Worm (Caenorhabditis elegans) whole organism, L2 larva: ENCODE measurements around the gene F48E8.4.
A peak's percentile ranks its signal among the peaks of the same experiment; 100 is the strongest.

ENCODE experiments used
- C34F6.9 ChIP-seq: fragments of 150-350 bp; optimal IDR thresholded peaks from 2 replicates; lab custom pipeline; 2014; ENCODE audit warnings: missing biosample characterization, missing genetic modification characterization
- F13H6.1 ChIP-seq: sonication (generic microtip); optimal IDR thresholded peaks from 2 replicates; lab custom pipeline; 2016; ENCODE audit warnings: missing genetic modification characterization, missing compliant biosample characterization
- R02D3.7 ChIP-seq: fragments of 150-350 bp; optimal IDR thresholded peaks from 2 replicates; lab custom pipeline; 2014; ENCODE audit warnings: missing biosample characterization, missing genetic modification characterization
- Y55F3AM.14 ChIP-seq: fragments of 200-800 bp; sonication (Bioruptor generic); optimal IDR thresholded peaks from 2 replicates; lab custom pipeline; 2018; ENCODE audit warnings: mild to moderate bottlenecking, missing genetic modification characterization, missing compliant biosample characterization
- ZK546.5 ChIP-seq: sonication (generic microtip); optimal IDR thresholded peaks from 2 replicates; lab custom pipeline; 2017; ENCODE audit warnings: missing biosample characterization, missing genetic modification characterization
- alr-1 ChIP-seq: fragments of 150-350 bp; optimal IDR thresholded peaks from 2 replicates; lab custom pipeline; 2014; ENCODE audit warnings: missing biosample characterization, missing genetic modification characterization
- ama-1 ChIP-seq: fragments of 150-350 bp; optimal IDR thresholded peaks from 2 replicates; lab custom pipeline; 2018; ENCODE audit warnings: inconsistent platforms
- blmp-1 ChIP-seq: sonication (generic microtip); optimal IDR thresholded peaks from 2 replicates; lab custom pipeline; 2017; ENCODE audit warnings: missing genetic modification characterization, mild to moderate bottlenecking, missing compliant biosample characterization, antibody characterized with exemption, moderate library complexity; ENCODE audit not compliant: insufficient read depth
- ceh-16 ChIP-seq: fragments of 150-350 bp; optimal IDR thresholded peaks from 2 replicates; lab custom pipeline; 2014; ENCODE audit warnings: missing biosample characterization, missing genetic modification characterization
- ceh-82 ChIP-seq: fragments of 150-350 bp; optimal IDR thresholded peaks from 2 replicates; lab custom pipeline; 2014; ENCODE audit warnings: missing biosample characterization, missing genetic modification characterization
- crh-2 ChIP-seq: sonication (generic microtip); optimal IDR thresholded peaks from 2 replicates; lab custom pipeline; 2017; ENCODE audit warnings: missing biosample characterization, missing genetic modification characterization
- dmd-4 ChIP-seq: sonication (generic microtip); optimal IDR thresholded peaks from 2 replicates; lab custom pipeline; 2017; ENCODE audit warnings: missing biosample characterization, missing genetic modification characterization
- egl-27 ChIP-seq: sonication (generic microtip); optimal IDR thresholded peaks from 3 replicates; lab custom pipeline; 2017; ENCODE audit warnings: missing biosample characterization, missing genetic modification reagents, missing genetic modification characterization
- elt-1 ChIP-seq: fragments of 150-350 bp; optimal IDR thresholded peaks from 2 replicates; lab custom pipeline; 2014; ENCODE audit warnings: missing biosample characterization, missing genetic modification characterization
- fos-1 ChIP-seq: fragments of 150-350 bp; optimal IDR thresholded peaks from 2 replicates; lab custom pipeline; 2014; ENCODE audit warnings: missing biosample characterization, missing genetic modification characterization
- gmeb-1 ChIP-seq: fragments of 150-350 bp; optimal IDR thresholded peaks from 2 replicates; lab custom pipeline; 2014; ENCODE audit warnings: missing biosample characterization, missing genetic modification characterization
- lin-11 ChIP-seq: fragments of 150-350 bp; sonication (generic microtip); optimal IDR thresholded peaks from 2 replicates; lab custom pipeline; 2014; ENCODE audit warnings: missing biosample characterization, missing genetic modification characterization, inconsistent platforms, mixed read lengths
- lin-39 ChIP-seq: fragments of 150-350 bp; optimal IDR thresholded peaks from 2 replicates; lab custom pipeline; 2014; ENCODE audit warnings: missing biosample characterization, missing genetic modification reagents, missing genetic modification characterization
- lsy-2 ChIP-seq, 2 experiments: fragments of 150-350 bp in 1 of 2; sonication (generic microtip) in 1 of 2; optimal IDR thresholded peaks; 2 replicates each; lab custom pipeline; 2014 to 2017; ENCODE audit warnings: missing biosample characterization in 2 of 2, missing genetic modification characterization in 2 of 2
- mab-5 ChIP-seq: fragments of 150-350 bp; optimal IDR thresholded peaks from 2 replicates; lab custom pipeline; 2014; ENCODE audit warnings: missing biosample characterization, missing genetic modification characterization
- mbf-1 ChIP-seq: sonication (generic microtip); optimal IDR thresholded peaks from 2 replicates; lab custom pipeline; 2017; ENCODE audit warnings: missing biosample characterization, missing genetic modification characterization
- nhr-10 ChIP-seq: sonication (generic microtip); optimal IDR thresholded peaks from 2 replicates; lab custom pipeline; 2017; ENCODE audit warnings: missing biosample characterization, missing genetic modification characterization
- nhr-11 ChIP-seq: fragments of 150-350 bp; optimal IDR thresholded peaks from 2 replicates; lab custom pipeline; 2014; ENCODE audit warnings: missing biosample characterization, missing genetic modification characterization
- nhr-129 ChIP-seq: fragments of 150-350 bp; optimal IDR thresholded peaks from 2 replicates; lab custom pipeline; 2014; ENCODE audit warnings: missing biosample characterization, missing genetic modification characterization
- nhr-21 ChIP-seq: fragments of 150-350 bp; optimal IDR thresholded peaks from 2 replicates; lab custom pipeline; 2014; ENCODE audit warnings: missing biosample characterization, missing genetic modification characterization
- nhr-23 ChIP-seq: fragments of 150-350 bp; optimal IDR thresholded peaks from 2 replicates; lab custom pipeline; 2014; ENCODE audit warnings: missing biosample characterization, missing genetic modification reagents, missing genetic modification characterization
- nhr-25 ChIP-seq: fragments of 150-350 bp; sonication (generic microtip); optimal IDR thresholded peaks from 3 replicates; lab custom pipeline; 2014; ENCODE audit warnings: missing biosample characterization, missing genetic modification characterization
- nhr-77 ChIP-seq: fragments of 150-350 bp; optimal IDR thresholded peaks from 2 replicates; lab custom pipeline; 2014; ENCODE audit warnings: missing biosample characterization, missing genetic modification characterization
- peb-1 ChIP-seq: fragments of 150-350 bp; optimal IDR thresholded peaks from 2 replicates; lab custom pipeline; 2014; ENCODE audit warnings: missing biosample characterization, missing genetic modification characterization
- sem-4 ChIP-seq: fragments of 150-350 bp; optimal IDR thresholded peaks from 2 replicates; lab custom pipeline; 2014; ENCODE audit warnings: missing biosample characterization, missing genetic modification reagents, missing genetic modification characterization
- skn-1 ChIP-seq: sonication (generic microtip); optimal IDR thresholded peaks from 2 replicates; lab custom pipeline; 2017; ENCODE audit warnings: missing biosample characterization, missing genetic modification characterization
- sma-3 ChIP-seq: sonication (generic microtip); optimal IDR thresholded peaks from 2 replicates; lab custom pipeline; 2016; ENCODE audit warnings: missing genetic modification reagents, missing genetic modification characterization, missing compliant biosample characterization
- sma-9 ChIP-seq, 2 experiments: fragments of 150-350 bp in 1 of 2; sonication (generic microtip) in 1 of 2; optimal IDR thresholded peaks; 2 replicates each; lab custom pipeline; 2014 to 2016; ENCODE audit warnings: missing genetic modification characterization in 2 of 2, mild to moderate bottlenecking in 1 of 2, missing biosample characterization in 1 of 2, missing compliant biosample characterization in 1 of 2, missing genetic modification reagents in 1 of 2, moderate library complexity in 1 of 2
- snpc-4 ChIP-seq: fragments of 150-350 bp; optimal IDR thresholded peaks from 2 replicates; lab custom pipeline; 2014; ENCODE audit warnings: missing biosample characterization, missing genetic modification characterization
- unc-39 ChIP-seq: fragments of 150-350 bp; optimal IDR thresholded peaks from 2 replicates; lab custom pipeline; 2014; ENCODE audit warnings: missing biosample characterization, missing genetic modification characterization
- unc-55 ChIP-seq: fragments of 150-350 bp; sonication (generic microtip); optimal IDR thresholded peaks from 3 replicates; lab custom pipeline; 2014; ENCODE audit warnings: missing biosample characterization, missing genetic modification reagents, missing genetic modification characterization
- unc-62 ChIP-seq: fragments of 150-350 bp; optimal IDR thresholded peaks from 2 replicates; lab custom pipeline; 2014; ENCODE audit warnings: missing biosample characterization, missing genetic modification reagents, missing genetic modification characterization
- zag-1 ChIP-seq: fragments of 150-350 bp; optimal IDR thresholded peaks from 2 replicates; lab custom pipeline; 2014; ENCODE audit warnings: missing biosample characterization, missing genetic modification characterization
- ztf-11 ChIP-seq: sonication (generic microtip); optimal IDR thresholded peaks from 2 replicates; lab custom pipeline; 2017; ENCODE audit warnings: missing biosample characterization, missing genetic modification characterization
- ztf-4 ChIP-seq: fragments of 150-350 bp; optimal IDR thresholded peaks from 2 replicates; lab custom pipeline; 2014; ENCODE audit warnings: missing biosample characterization, missing genetic modification characterization

Gene F48E8.4

DNA sequence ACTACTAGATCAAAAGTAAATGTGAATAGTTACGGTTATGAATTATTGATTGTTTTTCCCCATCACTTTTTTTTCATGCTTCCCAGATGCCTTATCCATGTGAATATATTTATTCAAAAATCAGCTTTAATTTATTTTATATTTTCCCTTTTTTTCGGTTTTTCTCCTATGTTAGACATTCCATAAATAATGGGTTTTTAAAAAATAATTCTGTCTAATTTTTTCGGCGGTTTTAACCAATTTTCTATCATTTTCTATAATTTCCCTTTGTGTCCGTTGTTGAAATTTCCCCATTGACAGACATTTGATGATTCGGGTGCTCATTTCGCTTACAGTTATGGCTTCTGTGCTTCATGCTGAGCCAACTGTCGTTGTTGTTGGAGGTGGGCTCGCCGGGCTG, 7.7 kb downstream of the F48E8.4 start, which contains the start of gene F48E8.3:
TSS of gene F48E8.3 (plus strand) at position 301 of the 400 bp plus-strand sequence.
- TF ChIP-seq ZK546.5 (no peak), nhr-77 (tag; lab: Kevin White, UChicago) (no peak), alr-1 (tag; lab: Kevin White, UChicago) (no peak), egl-27 (no peak), nhr-10 (no peak), Y55F3AM.14 (GFP tag; lab: Kevin White, UChicago) (no peak), R02D3.7 (tag; lab: Kevin White, UChicago) (no peak), gmeb-1 (tag; lab: Kevin White, UChicago) (no peak), blmp-1 (no peak), unc-55 (GFP tag; lab: Kevin White, UChicago) (no peak), unc-39 (tag; lab: Kevin White, UChicago) (no peak), ceh-16 (tag; lab: Kevin White, UChicago) (no peak)

DNA sequence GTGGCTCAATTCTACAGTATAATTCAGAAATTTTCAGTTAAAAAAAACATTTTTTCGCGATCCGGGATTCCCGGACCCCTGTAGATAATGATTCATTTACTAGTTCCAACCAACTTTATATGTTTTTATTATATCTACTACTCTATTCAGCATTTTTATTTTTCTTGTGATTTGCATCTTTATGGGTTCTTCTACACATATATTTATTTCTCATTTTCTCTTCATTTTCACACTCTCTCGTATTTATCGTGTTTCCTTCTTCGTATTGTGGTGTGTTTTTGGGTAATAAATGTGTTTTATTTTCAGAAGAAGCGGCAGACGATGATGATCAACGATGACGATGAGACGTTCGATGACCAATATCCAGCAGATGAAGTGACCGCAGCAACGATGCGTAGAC, 10.7 kb downstream of the F48E8.4 start, which contains the start of gene F48E8.2:
TSS of gene F48E8.2 (plus strand) at position 301 of the 400 bp plus-strand sequence.
- TF ChIP-seq elt-1 (tag; lab: Kevin White, UChicago) (no peak), R02D3.7 (tag; lab: Kevin White, UChicago) (no peak), C34F6.9 (tag; lab: Kevin White, UChicago) (no peak), ZK546.5 (no peak), unc-62 (no peak), ztf-4 (no peak), gmeb-1 (tag; lab: Kevin White, UChicago) (no peak), nhr-77 (tag; lab: Kevin White, UChicago) (no peak), dmd-4 (tag; lab: Kevin White, UChicago) (no peak)

DNA sequence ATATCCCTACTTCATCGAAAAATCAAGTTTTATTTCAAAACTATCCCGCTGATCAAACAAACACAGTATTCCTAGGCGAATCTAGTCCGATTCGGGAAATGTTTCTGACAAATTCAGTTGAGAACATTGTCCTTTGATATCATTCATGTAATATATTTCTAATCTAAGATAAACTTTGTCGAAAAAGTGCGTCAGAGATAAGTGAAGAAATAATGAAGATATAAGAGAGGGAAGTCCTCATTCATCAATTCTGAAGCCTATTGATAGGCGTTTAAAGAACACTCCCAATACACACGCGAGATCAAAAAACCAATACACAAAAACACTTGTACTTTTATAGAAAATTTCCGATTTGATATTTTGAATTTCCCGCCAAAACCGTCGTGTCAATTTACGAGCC, 11.5 kb downstream of the F48E8.4 start:
- TF ChIP-seq peb-1 (tag; lab: Kevin White, UChicago) (no peak), egl-27 (no peak), mab-5 (no peak), nhr-21 (tag; lab: Kevin White, UChicago) (peak; percentile 57), sma-3 (GFP tag; lab: Kevin White, UChicago) (peak; percentile 46), dmd-4 (tag; lab: Kevin White, UChicago) (no peak), sma-9 (GFP tag; optimal IDR thresholded peaks at IDR 0.05; lab: Kevin White, UChicago) (peak; percentile 65), sma-9 (tag; optimal IDR thresholded peaks at IDR 0.05; lab: Kevin White, UChicago) (no peak), snpc-4 (tag; lab: Kevin White, UChicago) (no peak), fos-1 (tag; lab: Kevin White, UChicago) (peak; percentile 29)
- TF ChIP-seq, all 48 proteins: peak for 4

DNA sequence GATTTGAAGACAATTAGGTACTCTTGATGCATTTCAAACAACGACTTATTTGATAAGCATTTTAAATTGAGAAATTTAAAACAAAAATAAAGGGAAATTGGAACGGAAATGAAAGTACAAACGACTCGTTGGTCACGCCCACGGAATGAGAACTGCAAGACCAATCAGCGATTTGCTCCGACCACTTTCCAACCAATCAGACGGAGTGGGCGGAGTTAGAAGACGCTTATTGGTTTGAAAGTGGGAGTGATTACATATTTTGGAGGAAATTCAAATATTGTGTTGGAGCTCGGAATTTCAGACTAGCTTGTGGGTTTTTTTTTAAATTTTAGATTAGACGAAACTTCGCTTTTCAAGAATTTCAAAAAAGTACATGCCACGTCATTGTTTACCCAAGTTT, 15.7 kb downstream of the F48E8.4 start:
- TF ChIP-seq crh-2 (tag; lab: Kevin White, UChicago) = no peak
- no peak for TF ChIP-seq ceh-82
- no peak for TF ChIP-seq sma-9 (GFP tag; optimal IDR thresholded peaks at IDR 0.05; lab: Kevin White, UChicago)
- no peak for TF ChIP-seq sma-9 (tag; optimal IDR thresholded peaks at IDR 0.05; lab: Kevin White, UChicago)
- no peak for TF ChIP-seq lin-11 (tag; lab: Kevin White, UChicago)
- TF ChIP-seq ztf-11 (tag; lab: Kevin White, UChicago) = no peak
- TF ChIP-seq unc-62 = no peak
- TF ChIP-seq nhr-21 (tag; lab: Kevin White, UChicago) = no peak
- TF ChIP-seq nhr-10 = no peak
- no peak for TF ChIP-seq ama-1
- TF ChIP-seq mab-5 = no peak

DNA sequence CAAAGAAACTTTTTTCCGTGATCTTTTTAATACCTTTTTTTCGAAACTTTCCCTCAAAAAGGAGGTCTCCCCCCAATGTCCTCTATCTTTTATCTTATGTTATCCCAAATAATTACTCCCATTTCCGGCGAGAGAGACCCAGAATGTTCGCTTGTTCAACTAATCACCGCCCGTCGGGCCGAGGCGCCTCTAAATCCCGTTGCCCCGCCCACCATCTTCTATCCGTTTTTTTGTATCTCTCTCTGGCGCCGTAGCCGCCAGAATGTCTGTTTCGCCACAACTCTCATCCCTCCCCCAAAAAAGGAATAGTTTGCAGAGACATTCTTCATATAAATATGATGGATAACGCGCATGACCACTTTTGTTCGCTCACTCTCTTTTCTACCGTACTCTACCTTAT, 19.3 kb downstream of the F48E8.4 start:
- TF ChIP-seq lin-39 (tag; lab: Kevin White, UChicago) (no peak), lsy-2 (tag; optimal IDR thresholded peaks at IDR 0.05; lab: Kevin White, UChicago) (peak in 1 of 2 experiments; percentile 2), fos-1 (tag; lab: Kevin White, UChicago) (peak; percentile 14), mab-5 (no peak), alr-1 (tag; lab: Kevin White, UChicago) (no peak), blmp-1 (peak; percentile 27), unc-62 (no peak), nhr-10 (no peak), sem-4 (no peak), elt-1 (tag; lab: Kevin White, UChicago) (no peak), gmeb-1 (tag; lab: Kevin White, UChicago) (peak; percentile 35), ceh-16 (tag; lab: Kevin White, UChicago) (no peak), ceh-82 (no peak), peb-1 (tag; lab: Kevin White, UChicago) (no peak), ztf-11 (tag; lab: Kevin White, UChicago) (no peak), nhr-21 (tag; lab: Kevin White, UChicago) (peak; percentile 54), nhr-129 (no peak), skn-1 (no peak), zag-1 (tag; lab: Kevin White, UChicago) (no peak), nhr-25 (no peak), ZK546.5 (no peak), sma-3 (GFP tag; lab: Kevin White, UChicago) (peak; percentile 97), F13H6.1 (tag; lab: Kevin White, UChicago) (no peak), ama-1 (no peak), egl-27 (peak; percentile 68), unc-39 (tag; lab: Kevin White, UChicago) (no peak), dmd-4 (tag; lab: Kevin White, UChicago) (no peak), sma-9 (GFP tag; optimal IDR thresholded peaks at IDR 0.05; lab: Kevin White, UChicago) (peak; percentile 80), sma-9 (tag; optimal IDR thresholded peaks at IDR 0.05; lab: Kevin White, UChicago) (no peak), mbf-1 (tag; lab: Kevin White, UChicago) (no peak), nhr-77 (tag; lab: Kevin White, UChicago) (no peak), Y55F3AM.14 (GFP tag; lab: Kevin White, UChicago) (no peak), nhr-11 (tag; lab: Kevin White, UChicago) (no peak), nhr-23 (no peak)
